Worm (Caenorhabditis elegans) whole organism, L3 larva: Measurements from ENCODE around the gene F54H5.5.

Source experiments
- egl-27 ChIP-seq: sonication (generic microtip); optimal IDR thresholded peaks from 4 replicates; lab custom pipeline; 2017; ENCODE audit warnings: missing biosample characterization, missing genetic modification reagents, missing genetic modification characterization
- lsy-12 ChIP-seq: sonication (generic microtip); optimal IDR thresholded peaks from 2 replicates; lab custom pipeline; 2016; ENCODE audit warnings: mild to moderate bottlenecking, missing genetic modification characterization, missing compliant biosample characterization
- nhr-67 ChIP-seq: fragments of 150-350 bp; optimal IDR thresholded peaks from 2 replicates; lab custom pipeline; 2014; ENCODE audit warnings: missing biosample characterization, missing genetic modification characterization

ce11 chrII:6608626-6609025, 18.5 kb downstream of the F54H5.5 start:
- no peak for TF ChIP-seq egl-27
- TF ChIP-seq nhr-67 (tag; lab: Kevin White, UChicago), result no peak
- TF ChIP-seq lsy-12, result no peak
